Worm (Caenorhabditis elegans) whole organism, L2 larva: ENCODE results near the gene T16G12.10.

Experiments
- C34F6.9 ChIP-seq: fragments of 150-350 bp; optimal IDR thresholded peaks from 2 replicates; lab custom pipeline; 2014; ENCODE audit warnings: missing biosample characterization, missing genetic modification characterization
- F13H6.1 ChIP-seq: sonication (generic microtip); optimal IDR thresholded peaks from 2 replicates; lab custom pipeline; 2016; ENCODE audit warnings: missing genetic modification characterization, missing compliant biosample characterization
- ZK546.5 ChIP-seq: sonication (generic microtip); optimal IDR thresholded peaks from 2 replicates; lab custom pipeline; 2017; ENCODE audit warnings: missing biosample characterization, missing genetic modification characterization
- aly-2 ChIP-seq: fragments of 150-350 bp; optimal IDR thresholded peaks from 2 replicates; lab custom pipeline; 2014; ENCODE audit warnings: missing biosample characterization, missing genetic modification characterization
- ama-1 ChIP-seq: fragments of 150-350 bp; optimal IDR thresholded peaks from 2 replicates; lab custom pipeline; 2018; ENCODE audit warnings: inconsistent platforms
- ceh-82 ChIP-seq: fragments of 150-350 bp; optimal IDR thresholded peaks from 2 replicates; lab custom pipeline; 2014; ENCODE audit warnings: missing biosample characterization, missing genetic modification characterization
- crh-2 ChIP-seq: sonication (generic microtip); optimal IDR thresholded peaks from 2 replicates; lab custom pipeline; 2017; ENCODE audit warnings: missing biosample characterization, missing genetic modification characterization
- dmd-4 ChIP-seq: sonication (generic microtip); optimal IDR thresholded peaks from 2 replicates; lab custom pipeline; 2017; ENCODE audit warnings: missing biosample characterization, missing genetic modification characterization
- elt-3 ChIP-seq: sonication (generic microtip); optimal IDR thresholded peaks from 2 replicates; lab custom pipeline; 2017; ENCODE audit warnings: missing biosample characterization, missing genetic modification characterization
- fos-1 ChIP-seq: fragments of 150-350 bp; optimal IDR thresholded peaks from 2 replicates; lab custom pipeline; 2014; ENCODE audit warnings: missing biosample characterization, missing genetic modification characterization
- lin-11 ChIP-seq: fragments of 150-350 bp; sonication (generic microtip); optimal IDR thresholded peaks from 2 replicates; lab custom pipeline; 2014; ENCODE audit warnings: missing biosample characterization, missing genetic modification characterization, inconsistent platforms, mixed read lengths
- lin-13 ChIP-seq: fragments of 150-350 bp; optimal IDR thresholded peaks from 2 replicates; lab custom pipeline; 2014; ENCODE audit warnings: missing biosample characterization, missing genetic modification reagents, missing genetic modification characterization
- lin-39 ChIP-seq: fragments of 150-350 bp; optimal IDR thresholded peaks from 2 replicates; lab custom pipeline; 2014; ENCODE audit warnings: missing biosample characterization, missing genetic modification reagents, missing genetic modification characterization
- lsy-2 ChIP-seq, 2 experiments: fragments of 150-350 bp in 1 of 2; sonication (generic microtip) in 1 of 2; optimal IDR thresholded peaks; 2 replicates each; lab custom pipeline; 2014 to 2017; ENCODE audit warnings: missing biosample characterization in 2 of 2, missing genetic modification characterization in 2 of 2
- mbf-1 ChIP-seq: sonication (generic microtip); optimal IDR thresholded peaks from 2 replicates; lab custom pipeline; 2017; ENCODE audit warnings: missing biosample characterization, missing genetic modification characterization
- mdl-1 ChIP-seq, 2 experiments: fragments of 150-350 bp in 1 of 2; sonication (generic microtip) in 1 of 2; optimal IDR thresholded peaks; 2 replicates each; lab custom pipeline; 2017; ENCODE audit warnings: missing biosample characterization in 2 of 2, missing genetic modification characterization in 2 of 2
- nhr-10 ChIP-seq: sonication (generic microtip); optimal IDR thresholded peaks from 2 replicates; lab custom pipeline; 2017; ENCODE audit warnings: missing biosample characterization, missing genetic modification characterization
- nhr-129 ChIP-seq: fragments of 150-350 bp; optimal IDR thresholded peaks from 2 replicates; lab custom pipeline; 2014; ENCODE audit warnings: missing biosample characterization, missing genetic modification characterization
- nhr-23 ChIP-seq: fragments of 150-350 bp; optimal IDR thresholded peaks from 2 replicates; lab custom pipeline; 2014; ENCODE audit warnings: missing biosample characterization, missing genetic modification reagents, missing genetic modification characterization
- nhr-237 ChIP-seq: fragments of 150-350 bp; optimal IDR thresholded peaks from 2 replicates; lab custom pipeline; 2014; ENCODE audit warnings: missing biosample characterization, missing genetic modification characterization
- nhr-6 ChIP-seq: fragments of 150-350 bp; optimal IDR thresholded peaks from 2 replicates; lab custom pipeline; 2014; ENCODE audit warnings: missing biosample characterization, missing genetic modification characterization
- nhr-77 ChIP-seq: fragments of 150-350 bp; optimal IDR thresholded peaks from 2 replicates; lab custom pipeline; 2014; ENCODE audit warnings: missing biosample characterization, missing genetic modification characterization
- sem-4 ChIP-seq: fragments of 150-350 bp; optimal IDR thresholded peaks from 2 replicates; lab custom pipeline; 2014; ENCODE audit warnings: missing biosample characterization, missing genetic modification reagents, missing genetic modification characterization
- sma-3 ChIP-seq: sonication (generic microtip); optimal IDR thresholded peaks from 2 replicates; lab custom pipeline; 2016; ENCODE audit warnings: missing genetic modification reagents, missing genetic modification characterization, missing compliant biosample characterization
- sma-9 ChIP-seq, 2 experiments: fragments of 150-350 bp in 1 of 2; sonication (generic microtip) in 1 of 2; optimal IDR thresholded peaks; 2 replicates each; lab custom pipeline; 2014 to 2016; ENCODE audit warnings: missing genetic modification characterization in 2 of 2, mild to moderate bottlenecking in 1 of 2, missing biosample characterization in 1 of 2, missing compliant biosample characterization in 1 of 2, missing genetic modification reagents in 1 of 2, moderate library complexity in 1 of 2
- snpc-4 ChIP-seq: fragments of 150-350 bp; optimal IDR thresholded peaks from 2 replicates; lab custom pipeline; 2014; ENCODE audit warnings: missing biosample characterization, missing genetic modification characterization
- unc-55 ChIP-seq: fragments of 150-350 bp; sonication (generic microtip); optimal IDR thresholded peaks from 3 replicates; lab custom pipeline; 2014; ENCODE audit warnings: missing biosample characterization, missing genetic modification reagents, missing genetic modification characterization
- unc-62 ChIP-seq: fragments of 150-350 bp; optimal IDR thresholded peaks from 2 replicates; lab custom pipeline; 2014; ENCODE audit warnings: missing biosample characterization, missing genetic modification reagents, missing genetic modification characterization
- zag-1 ChIP-seq: fragments of 150-350 bp; optimal IDR thresholded peaks from 2 replicates; lab custom pipeline; 2014; ENCODE audit warnings: missing biosample characterization, missing genetic modification characterization
- ztf-1 ChIP-seq: fragments of 200-800 bp; sonication (Bioruptor generic); conservative IDR thresholded peaks from 2 replicates; pipeline ENCODE4 v1.3.6; 2022; ENCODE audit warnings: missing genetic modification characterization, missing compliant biosample characterization
- ztf-11 ChIP-seq: sonication (generic microtip); optimal IDR thresholded peaks from 2 replicates; lab custom pipeline; 2017; ENCODE audit warnings: missing biosample characterization, missing genetic modification characterization
- ztf-4 ChIP-seq: fragments of 150-350 bp; optimal IDR thresholded peaks from 2 replicates; lab custom pipeline; 2014; ENCODE audit warnings: missing biosample characterization, missing genetic modification characterization

Gene T16G12.10

ce11 chrIII:10030549-10030948 lies 25.4 kb downstream of the T16G12.10 start, which contains the start of gene M04D8.4:
M04D8.4 (minus strand) TSS chrIII:10030649.
- TF ChIP-seq elt-3 (no peak), nhr-129 (tag; lab: Kevin White, UChicago) (no peak), nhr-77 (tag; lab: Kevin White, UChicago) (no peak), ztf-4 (tag; lab: Kevin White, UChicago) (no peak), C34F6.9 (tag; lab: Kevin White, UChicago) (no peak), F13H6.1 (tag; lab: Kevin White, UChicago) (no peak), zag-1 (tag; lab: Kevin White, UChicago) (no peak), sma-9 (GFP tag; optimal IDR thresholded peaks at IDR 0.05; lab: Kevin White, UChicago) (no peak), sma-9 (tag; optimal IDR thresholded peaks at IDR 0.05; lab: Kevin White, UChicago) (no peak), mbf-1 (tag; lab: Kevin White, UChicago) (no peak), nhr-237 (tag; lab: Kevin White, UChicago) (no peak), dmd-4 (tag; lab: Kevin White, UChicago) (no peak), lsy-2 (tag; optimal IDR thresholded peaks at IDR 0.05; lab: Kevin White, UChicago) (no peak), aly-2 (tag; lab: Kevin White, UChicago) (no peak)
- TF ChIP-seq, all 48 proteins: peak for 0

- TF ChIP-seq unc-62 (no peak), fos-1 (no peak), lin-39 (tag; lab: Kevin White, UChicago) (no peak)
- TF ChIP-seq, all 48 proteins: peak for 0
Observed at ce11 chrIII:10027947-10028346, 28.0 kb downstream of the T16G12.10 start, which contains the start of gene ins-23. ins-23 (plus strand) TSS chrIII:10028247.

ce11 chrIII:10025989-10026388 lies 29.9 kb downstream of the T16G12.10 start, which contains the start of gene ins-22:
ins-22 (plus strand) TSS chrIII:10026289.
- no peak for TF ChIP-seq sma-3
- no peak for TF ChIP-seq nhr-23 (tag; lab: Kevin White, UChicago)
- TF ChIP-seq, all 48 proteins: peak for 0

ce11 chrIII:10023452-10023851 lies 32.5 kb downstream of the T16G12.10 start, which contains the start of gene ins-21:
ins-21 (plus strand) TSS chrIII:10023752.
- TF ChIP-seq ceh-82 (tag; lab: Kevin White, UChicago) = no peak
- no peak for TF ChIP-seq snpc-4
- TF ChIP-seq dmd-4 (tag; lab: Kevin White, UChicago) = no peak
- no peak for TF ChIP-seq nhr-10 (tag; lab: Kevin White, UChicago)
- TF ChIP-seq nhr-6 (tag; lab: Kevin White, UChicago) = no peak
- no peak for TF ChIP-seq fos-1
- TF ChIP-seq F13H6.1 (tag; lab: Kevin White, UChicago) = no peak

- TF ChIP-seq ama-1 (no peak), ZK546.5 (tag; lab: Kevin White, UChicago) (no peak), ceh-82 (tag; lab: Kevin White, UChicago) (no peak), aly-2 (tag; lab: Kevin White, UChicago) (no peak), sma-3 (no peak), mbf-1 (tag; lab: Kevin White, UChicago) (no peak), nhr-237 (tag; lab: Kevin White, UChicago) (no peak), nhr-23 (tag; lab: Kevin White, UChicago) (no peak), ztf-11 (no peak), ztf-1 (GFP tag; lab: Robert Waterston, UW) (no peak)
Observed at ce11 chrIII:10018007-10018406, 37.9 kb downstream of the T16G12.10 start.

- no peak for TF ChIP-seq aly-2 (tag; lab: Kevin White, UChicago)
- TF ChIP-seq mdl-1 (tag; optimal IDR thresholded peaks at IDR 0.05; lab: Kevin White, UChicago) = peak in 1 of 2 experiments; percentile 76
- TF ChIP-seq nhr-129 (tag; lab: Kevin White, UChicago) = peak; percentile 69
- no peak for TF ChIP-seq elt-3
- TF ChIP-seq ceh-82 (tag; lab: Kevin White, UChicago) = no peak
- peak in 1 of 2 experiments; percentile 62 for TF ChIP-seq lsy-2 (tag; optimal IDR thresholded peaks at IDR 0.05; lab: Kevin White, UChicago)
- peak; percentile 37 for TF ChIP-seq nhr-6 (tag; lab: Kevin White, UChicago)
- TF ChIP-seq fos-1 = peak; percentile 9
- peak; percentile 33 for TF ChIP-seq lin-13
- peak; percentile 77 for TF ChIP-seq crh-2 (tag; lab: Kevin White, UChicago)
- TF ChIP-seq lin-11 (tag; lab: Kevin White, UChicago) = peak; percentile 44
- peak; percentile 79 for TF ChIP-seq C34F6.9 (tag; lab: Kevin White, UChicago)
- peak; percentile 42 for TF ChIP-seq zag-1 (tag; lab: Kevin White, UChicago)
- TF ChIP-seq unc-55 (GFP tag; lab: Kevin White, UChicago) = peak; percentile 89
- TF ChIP-seq mbf-1 (tag; lab: Kevin White, UChicago) = no peak
- TF ChIP-seq ztf-1 (GFP tag; lab: Robert Waterston, UW) = no peak
- no peak for TF ChIP-seq lin-39 (tag; lab: Kevin White, UChicago)
- TF ChIP-seq sem-4 (tag; lab: Kevin White, UChicago) = peak; percentile 2
- no peak for TF ChIP-seq nhr-237 (tag; lab: Kevin White, UChicago)
- TF ChIP-seq, all 48 proteins: peak for 12
Observed at ce11 chrIII:10016413-10017051, 39.4 kb downstream of the T16G12.10 start, which contains the start of gene rgs-1. rgs-1 (minus strand) TSS chrIII:10016558.
